Fruit fly (Drosophila melanogaster) whole organism, embryonic: ENCODE results near the gene Nopp140.

Source experiments
- Bgb ChIP-seq: fragments of 200-800 bp; sonication (Bioruptor generic); IDR thresholded peaks from 2 replicates; pipeline ENCODE4 v1.3.6; 2022; ENCODE audit warnings: missing biosample characterization, missing genetic modification characterization; ENCODE audit not compliant: partially characterized antibody
- Blimp-1 ChIP-seq: fragments of 200-800 bp; sonication (Bioruptor generic); optimal IDR thresholded peaks from 3 replicates; lab custom pipeline; 2018; ENCODE audit warnings: missing biosample characterization, missing genetic modification characterization, mild to moderate bottlenecking, moderate library complexity, missing genetic modification reagents
- BtbVII ChIP-seq: fragments of 200-800 bp; sonication (Bioruptor generic); optimal IDR thresholded peaks from 3 replicates; lab custom pipeline; 2017; ENCODE audit warnings: missing biosample characterization, mild to moderate bottlenecking, missing genetic modification characterization
- CG10321 ChIP-seq: fragments of 200-800 bp; sonication (Bioruptor generic); IDR thresholded peaks from 2 replicates; pipeline ENCODE4 v1.3.6; 2022; ENCODE audit warnings: missing biosample characterization, missing genetic modification characterization
- CG11093 ChIP-seq: fragments of 200-800 bp; sonication (Bioruptor generic); IDR thresholded peaks from 3 replicates; pipeline ENCODE4 v1.3.6; 2022; ENCODE audit warnings: missing biosample characterization, missing genetic modification characterization
- CG14050 ChIP-seq: fragments of 200-800 bp; sonication (Bioruptor generic); IDR thresholded peaks from 3 replicates; pipeline ENCODE4 v1.3.6; 2022; ENCODE audit warnings: missing biosample characterization, missing genetic modification characterization
- CG14860 ChIP-seq: fragments of 200-800 bp; sonication (Bioruptor generic); IDR thresholded peaks from 3 replicates; pipeline ENCODE4 v1.3.6; 2022; ENCODE audit warnings: missing biosample characterization, missing genetic modification characterization; ENCODE audit not compliant: partially characterized antibody
- CG15479 ChIP-seq: fragments of 200-800 bp; sonication (Bioruptor generic); optimal IDR thresholded peaks from 3 replicates; lab custom pipeline; 2019; ENCODE audit warnings: missing biosample characterization, mild to moderate bottlenecking, missing genetic modification characterization, moderate library complexity
- CG16863 ChIP-seq: fragments of 200-800 bp; sonication (Bioruptor generic); optimal IDR thresholded peaks from 3 replicates; lab custom pipeline; 2016; ENCODE audit warnings: missing biosample characterization, missing genetic modification characterization
- CG17361 ChIP-seq: fragments of 200-800 bp; sonication (Bioruptor generic); IDR thresholded peaks from 3 replicates; pipeline ENCODE4 v1.3.6; 2022; ENCODE audit warnings: missing biosample characterization, missing genetic modification characterization
- CG2889 ChIP-seq: fragments of 200-800 bp; sonication (Bioruptor generic); IDR thresholded peaks from 3 replicates; pipeline ENCODE4 v1.3.6; 2022; ENCODE audit warnings: missing biosample characterization, missing genetic modification characterization
- CG3847 ChIP-seq: fragments of 200-800 bp; sonication (Bioruptor generic); IDR thresholded peaks from 2 replicates; pipeline ENCODE4 v1.3.6; 2022; ENCODE audit warnings: missing biosample characterization, missing genetic modification characterization
- CG4282 ChIP-seq: fragments of 200-800 bp; sonication (Bioruptor generic); optimal IDR thresholded peaks from 2 replicates; lab custom pipeline; 2016; ENCODE audit warnings: missing biosample characterization, missing genetic modification characterization
- CG5953 ChIP-seq: fragments of 200-800 bp; sonication (Bioruptor generic); IDR thresholded peaks from 2 replicates; pipeline ENCODE4 v1.3.6; 2022; ENCODE audit warnings: missing biosample characterization, missing genetic modification characterization
- CG6175 ChIP-seq: fragments of 200-800 bp; sonication (Bioruptor generic); IDR thresholded peaks from 3 replicates; pipeline ENCODE4 v1.3.6; 2022; ENCODE audit warnings: missing biosample characterization, missing genetic modification characterization
- CG6654 ChIP-seq: fragments of 200-800 bp; sonication (Bioruptor generic); optimal IDR thresholded peaks from 2 replicates; lab custom pipeline; 2017; ENCODE audit warnings: missing biosample characterization, mild to moderate bottlenecking, missing genetic modification characterization
- CG7372 ChIP-seq: fragments of 200-800 bp; sonication (Bioruptor generic); IDR thresholded peaks from 2 replicates; pipeline ENCODE4 v1.3.6; 2022; ENCODE audit warnings: missing biosample characterization, missing genetic modification characterization
- CG9817 ChIP-seq: fragments of 200-800 bp; sonication (Bioruptor generic); optimal IDR thresholded peaks from 2 replicates; lab custom pipeline; 2018; ENCODE audit warnings: missing biosample characterization, mild to moderate bottlenecking, missing genetic modification characterization, moderate library complexity
- Elba2 ChIP-seq: fragments of 200-800 bp; sonication (Bioruptor generic); optimal IDR thresholded peaks from 3 replicates; lab custom pipeline; 2016; ENCODE audit warnings: missing biosample characterization, missing genetic modification characterization
- Lhr ChIP-seq: fragments of 200-800 bp; sonication (Bioruptor generic); optimal IDR thresholded peaks from 3 replicates; lab custom pipeline; 2017; ENCODE audit warnings: mild to moderate bottlenecking, missing biosample characterization, missing genetic modification reagents, missing genetic modification characterization
- MESR4 ChIP-seq: fragments of 200-800 bp; sonication (Bioruptor generic); optimal IDR thresholded peaks from 2 replicates; lab custom pipeline; 2018; ENCODE audit warnings: missing biosample characterization, mild to moderate bottlenecking, missing genetic modification characterization, moderate library complexity
- Med ChIP-seq: fragments of 200-800 bp; sonication (Bioruptor generic); peaks from one replicate; lab custom pipeline; 2016; ENCODE audit warnings: missing biosample characterization, missing genetic modification characterization, mild to moderate bottlenecking, inconsistent platforms, moderate library complexity
- NC2β ChIP-seq: fragments of 200-800 bp; sonication (Bioruptor generic); optimal IDR thresholded peaks from 2 replicates; lab custom pipeline; 2016; ENCODE audit warnings: missing biosample characterization, missing genetic modification characterization
- Nf-YC ChIP-seq: fragments of 200-800 bp; optimal IDR thresholded peaks from 3 replicates; lab custom pipeline; 2019; ENCODE audit warnings: missing biosample characterization, mild to moderate bottlenecking, missing genetic modification characterization, moderate library complexity
- Optix ChIP-seq: fragments of 200-800 bp; sonication (Bioruptor generic); IDR thresholded peaks from 3 replicates; pipeline ENCODE4 v1.3.6; 2022; ENCODE audit warnings: missing biosample characterization, missing genetic modification characterization
- Ptx1 ChIP-seq: fragments of 200-800 bp; sonication (Bioruptor generic); IDR thresholded peaks from 2 replicates; pipeline ENCODE4 v1.3.6; 2022; ENCODE audit warnings: missing biosample characterization, missing genetic modification characterization
- Sox102F ChIP-seq: fragments of 200-800 bp; sonication (Bioruptor generic); optimal IDR thresholded peaks from 2 replicates; lab custom pipeline; 2018; ENCODE audit warnings: missing biosample characterization, mild to moderate bottlenecking, missing genetic modification characterization, moderate library complexity
- abd-A ChIP-seq: fragments of 200-800 bp; sonication (Bioruptor generic); optimal IDR thresholded peaks from 3 replicates; lab custom pipeline; 2019; ENCODE audit warnings: missing biosample characterization, mild to moderate bottlenecking, missing genetic modification characterization, moderate library complexity
- ato ChIP-seq: fragments of 200-800 bp; sonication (Bioruptor generic); IDR thresholded peaks from 2 replicates; pipeline ENCODE4 v1.3.6; 2022; ENCODE audit warnings: missing biosample characterization, missing genetic modification characterization; ENCODE audit not compliant: partially characterized antibody
- bsh ChIP-seq, 2 experiments: fragments of 200-800 bp; sonication (Bioruptor generic); optimal IDR thresholded peaks; 2 replicates each; lab custom pipeline; 2017 to 2018; ENCODE audit warnings: mild to moderate bottlenecking in 2 of 2, missing biosample characterization in 2 of 2, missing genetic modification characterization in 2 of 2, moderate library complexity in 1 of 2
- cwo ChIP-seq: fragments of 200-800 bp; sonication (Bioruptor generic); optimal IDR thresholded peaks from 3 replicates; lab custom pipeline; 2017; ENCODE audit warnings: missing biosample characterization, missing genetic modification characterization, mild to moderate bottlenecking, moderate library complexity, missing genetic modification reagents
- da ChIP-seq: fragments of 200-800 bp; sonication (Bioruptor generic); optimal IDR thresholded peaks from 2 replicates; lab custom pipeline; 2016; ENCODE audit warnings: missing biosample characterization, missing genetic modification characterization
- fd102C ChIP-seq: fragments of 200-800 bp; sonication (Bioruptor generic); optimal IDR thresholded peaks from 2 replicates; lab custom pipeline; 2018; ENCODE audit warnings: missing biosample characterization, mild to moderate bottlenecking, missing genetic modification characterization, moderate library complexity
- gfzf ChIP-seq: fragments of 200-800 bp; sonication (Bioruptor generic); optimal IDR thresholded peaks from 2 replicates; lab custom pipeline; 2016; ENCODE audit warnings: missing biosample characterization, mild to moderate bottlenecking, missing genetic modification characterization, moderate library complexity
- hkb ChIP-seq, 2 experiments: fragments of 200-800 bp in 1 of 2; fragments of >200 bp in 1 of 2; sonication (Bioruptor generic) in 1 of 2; IDR thresholded peaks in 1 of 2; optimal IDR thresholded peaks in 1 of 2; 2 replicates each; pipeline versions ENCODE4 v1.3.6 to Lab custom; 2017 to 2022; ENCODE audit warnings: missing biosample characterization in 1 of 2, missing genetic modification characterization in 1 of 2
- inv ChIP-seq: fragments of 200-800 bp; sonication (Bioruptor generic); IDR thresholded peaks from 2 replicates; pipeline ENCODE4 v1.3.6; 2022; ENCODE audit warnings: missing biosample characterization, missing genetic modification characterization; ENCODE audit not compliant: partially characterized antibody
- kay ChIP-seq: fragments of 200-800 bp; sonication (Bioruptor generic); optimal IDR thresholded peaks from 2 replicates; lab custom pipeline; 2016; ENCODE audit warnings: missing biosample characterization, missing genetic modification characterization
- lola ChIP-seq, 3 experiments: fragments of >200 bp in 2 of 3; fragments of 200-800 bp in 1 of 3; sonication (Bioruptor generic) in 1 of 3; optimal IDR thresholded peaks; 2 replicates each; lab custom pipeline; 2017 to 2019; ENCODE audit warnings: missing biosample characterization in 3 of 3, missing genetic modification characterization in 3 of 3, mild to moderate bottlenecking in 1 of 3, moderate library complexity in 1 of 3
- maf-S ChIP-seq: fragments of 200-800 bp; sonication (Bioruptor generic); optimal IDR thresholded peaks from 2 replicates; lab custom pipeline; 2016; ENCODE audit warnings: missing biosample characterization, missing genetic modification characterization
- pan ChIP-seq, 4 experiments: fragments of >200 bp in 3 of 4; fragments of 200-800 bp in 1 of 4; sonication (Bioruptor generic) in 1 of 4; optimal IDR thresholded peaks in 3 of 4; IDR thresholded peaks in 1 of 4; 2 replicates each; pipeline versions ENCODE4 v1.3.6 to Lab custom; 2017 to 2022; ENCODE audit warnings: missing biosample characterization in 2 of 4, missing genetic modification characterization in 2 of 4, mixed read lengths in 1 of 4
- salm ChIP-seq: fragments of 200-800 bp; sonication (Bioruptor generic); optimal IDR thresholded peaks from 2 replicates; lab custom pipeline; 2018; ENCODE audit warnings: missing biosample characterization, mild to moderate bottlenecking, missing genetic modification characterization
- sima ChIP-seq: fragments of 200-800 bp; sonication (Bioruptor generic); optimal IDR thresholded peaks from 2 replicates; lab custom pipeline; 2016; ENCODE audit warnings: missing biosample characterization, missing genetic modification characterization
- sisA ChIP-seq: fragments of 200-800 bp; sonication (Bioruptor generic); IDR thresholded peaks from 2 replicates; pipeline ENCODE4 v1.3.6; 2022; ENCODE audit warnings: missing biosample characterization, missing genetic modification characterization
- slp2 ChIP-seq: fragments of 200-800 bp; sonication (Bioruptor generic); optimal IDR thresholded peaks from 2 replicates; lab custom pipeline; 2016; ENCODE audit warnings: missing biosample characterization, missing genetic modification characterization
- ssp ChIP-seq: fragments of 200-800 bp; sonication (Bioruptor generic); IDR thresholded peaks from 2 replicates; pipeline ENCODE4 v1.3.6; 2022; ENCODE audit warnings: missing biosample characterization, missing genetic modification characterization
- stc ChIP-seq: fragments of 200-800 bp; sonication (Bioruptor generic); IDR thresholded peaks from 2 replicates; pipeline ENCODE4 v1.3.6; 2022; ENCODE audit warnings: missing biosample characterization, missing genetic modification characterization
- tin ChIP-seq: fragments of 200-800 bp; sonication (Bioruptor generic); optimal IDR thresholded peaks from 3 replicates; lab custom pipeline; 2016; ENCODE audit warnings: missing biosample characterization, missing genetic modification characterization
- ttk ChIP-seq: fragments of 200-800 bp; sonication (Bioruptor generic); IDR thresholded peaks from 2 replicates; pipeline ENCODE4 v2.1.2; 2022; ENCODE audit warnings: missing biosample characterization, missing genetic modification characterization
- vfl ChIP-seq: fragments of 200-800 bp; sonication (Bioruptor generic); optimal IDR thresholded peaks from 2 replicates; lab custom pipeline; 2016; ENCODE audit warnings: missing biosample characterization, missing genetic modification characterization

The Nopp140 gene

DNA sequence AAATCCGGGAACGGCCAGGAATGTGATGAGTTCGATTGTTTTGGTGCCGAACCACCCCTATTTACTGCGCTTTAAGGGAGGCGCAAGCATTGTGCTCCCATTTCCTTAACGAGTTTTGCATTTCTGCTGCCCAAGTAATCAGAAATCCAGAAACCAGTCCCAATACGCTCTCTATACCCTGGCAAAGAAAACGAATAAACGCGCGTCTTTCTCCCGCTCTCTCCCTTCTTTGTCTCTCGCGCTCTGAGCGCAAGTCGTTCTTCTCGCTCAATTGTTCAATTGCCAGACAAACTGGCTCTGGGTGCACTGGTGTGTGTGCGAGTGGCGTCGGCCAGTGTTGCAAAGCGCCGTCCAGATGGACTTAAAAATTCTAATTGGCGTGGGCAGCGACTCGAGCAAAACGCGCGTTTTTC is 47.8 kb downstream of the Nopp140 start (continued):
- TF ChIP-seq MESR4 (GFP tag; lab: Kevin White, UChicago), result peak; percentile 64
- peak; percentile 89 for TF ChIP-seq fd102C
- peak; percentile 97 for TF ChIP-seq maf-S
- TF ChIP-seq sisA (GFP tag; lab: Robert Waterston, UW), result peak; percentile 99
- peak; percentile 94 for TF ChIP-seq Elba2 (GFP tag; lab: Kevin White, UChicago)
- TF ChIP-seq sima (GFP tag; lab: Kevin White, UChicago), result peak; percentile 87
- peak; percentile 95 for TF ChIP-seq kay (GFP tag; lab: Kevin White, UChicago)
- TF ChIP-seq da (GFP tag; lab: Kevin White, UChicago), result peak; percentile 93
- TF ChIP-seq tin (GFP tag; lab: Kevin White, UChicago), result peak; percentile 98
- TF ChIP-seq CG14050 (GFP tag; lab: Robert Waterston, UW), result peak; percentile 97
- TF ChIP-seq Optix (GFP tag; lab: Robert Waterston, UW), result peak; percentile 99
- peak; percentile 97 for TF ChIP-seq CG7372 (GFP tag; lab: Robert Waterston, UW)
- TF ChIP-seq BtbVII (GFP tag; lab: Kevin White, UChicago), result peak; percentile 87
- TF ChIP-seq Bgb (GFP tag; lab: Robert Waterston, UW), result peak; percentile 30; the same call in 1 of the 2 replicates
- TF ChIP-seq gfzf (GFP tag; lab: Kevin White, UChicago), result peak; percentile 38
- TF ChIP-seq inv (GFP tag; lab: Robert Waterston, UW), result peak; percentile 43; the same call in 1 of the 2 replicates
- TF ChIP-seq stc (GFP tag; lab: Robert Waterston, UW), result peak; percentile 97
- TF ChIP-seq ttk (GFP tag; lab: Robert Waterston, UW), result peak; percentile 98
- peak; percentile 94 for TF ChIP-seq Blimp-1
- TF ChIP-seq abd-A (tag; lab: Kevin White, UChicago), result peak; percentile 93
- TF ChIP-seq ato, result no peak
- peak; percentile 96 for TF ChIP-seq vfl (GFP tag; lab: Kevin White, UChicago)
- TF ChIP-seq Lhr (GFP tag; lab: Kevin White, UChicago), result peak; percentile 92
- TF ChIP-seq CG14860 (GFP tag; lab: Robert Waterston, UW), result no peak
- TF ChIP-seq CG2889 (GFP tag; lab: Robert Waterston, UW), result peak; percentile 97
- TF ChIP-seq CG5953 (GFP tag; lab: Robert Waterston, UW), result peak; percentile 99
- TF ChIP-seq CG6175, result peak; percentile 97
- peak; percentile 98 for TF ChIP-seq NC2β (GFP tag; lab: Kevin White, UChicago)
- peak; percentile 87 for TF ChIP-seq CG6654 (GFP tag; lab: Kevin White, UChicago)
- TF ChIP-seq CG4282, result peak; percentile 97
- peak; percentile 98 for TF ChIP-seq CG11093
- peak; percentile 100 for TF ChIP-seq Med (GFP tag; lab: Kevin White, UChicago)
- peak; percentile 63 to 98 for TF ChIP-seq bsh (GFP tag; optimal IDR thresholded peaks at IDR 0.05; lab: Kevin White, UChicago)
- TF ChIP-seq Ptx1 (GFP tag; lab: Robert Waterston, UW), result peak; percentile 99
- TF ChIP-seq cwo, result peak; percentile 89
- TF ChIP-seq pan (optimal IDR thresholded peaks at IDR 0.05; lab: Kevin White, UChicago), result peak in 1 of 2 experiments; percentile 85
- peak; percentile 74 to 98 for TF ChIP-seq pan (GFP tag; optimal IDR thresholded peaks at IDR 0.05 in 1 of 2, IDR thresholded peaks at IDR 0.05 in 1 of 2)
- peak; percentile 61 for TF ChIP-seq Nf-YC
- TF ChIP-seq salm, result peak; percentile 87
- peak; percentile 93 for TF ChIP-seq ssp (GFP tag; lab: Robert Waterston, UW)
- peak; percentile 81 for TF ChIP-seq CG15479
- peak; percentile 98 for TF ChIP-seq CG16863 (GFP tag; lab: Kevin White, UChicago)
- TF ChIP-seq slp2 (GFP tag; lab: Kevin White, UChicago), result peak; percentile 99
- TF ChIP-seq CG10321 (GFP tag; lab: Robert Waterston, UW), result peak; percentile 83
- TF ChIP-seq CG9817 (tag; lab: Kevin White, UChicago), result peak; percentile 93
- TF ChIP-seq Sox102F (GFP tag; lab: Kevin White, UChicago), result peak; percentile 98
- peak; percentile 69 for TF ChIP-seq hkb (optimal IDR thresholded peaks at IDR 0.05; lab: Kevin White, UChicago)
- peak; percentile 97 for TF ChIP-seq hkb (GFP tag; IDR thresholded peaks at IDR 0.05; lab: Robert Waterston, UW)
- peak; percentile 95 for TF ChIP-seq CG17361 (GFP tag; lab: Robert Waterston, UW)
- peak; percentile 97 for TF ChIP-seq CG3847 (GFP tag; lab: Robert Waterston, UW)
- peak in 1 of 3 experiments; percentile 96 for TF ChIP-seq lola (GFP tag; optimal IDR thresholded peaks at IDR 0.05; lab: Kevin White, UChicago)
